Fruit fly (Drosophila melanogaster) whole organism, prepupa: Measurements from ENCODE around the gene CG5787.
A peak's percentile ranks its signal among the peaks of the same experiment; 100 is the strongest.

Experiments
- CG11294 ChIP-seq: fragments of 200-800 bp; sonication (Bioruptor generic); IDR thresholded peaks from 2 replicates; pipeline ENCODE4 v1.3.6; 2022; ENCODE audit warnings: missing biosample characterization, missing genetic modification characterization
- CG11902 ChIP-seq: fragments of 200-800 bp; sonication (Bioruptor generic); optimal IDR thresholded peaks from 3 replicates; lab custom pipeline; 2016; ENCODE audit warnings: missing biosample characterization, missing genetic modification characterization
- CG15336 ChIP-seq: fragments of 200-800 bp; sonication (Bioruptor generic); IDR thresholded peaks from 2 replicates; pipeline ENCODE4 v1.3.6; 2022; ENCODE audit warnings: missing biosample characterization, missing genetic modification characterization
- CG1621 ChIP-seq: fragments of 200-800 bp; sonication (Bioruptor generic); optimal IDR thresholded peaks from 3 replicates; lab custom pipeline; 2018; ENCODE audit warnings: missing biosample characterization, mild to moderate bottlenecking, missing genetic modification characterization
- CG16779 ChIP-seq: fragments of 200-800 bp; sonication (Bioruptor generic); optimal IDR thresholded peaks from 3 replicates; lab custom pipeline; 2017; ENCODE audit warnings: missing biosample characterization, mild to moderate bottlenecking, missing genetic modification characterization
- CG3032 ChIP-seq: fragments of 200-800 bp; optimal IDR thresholded peaks from 2 replicates; lab custom pipeline; 2019; ENCODE audit warnings: missing biosample characterization, mild to moderate bottlenecking, missing genetic modification characterization, moderate library complexity
- CG31627 ChIP-seq: fragments of 200-800 bp; sonication (Bioruptor generic); optimal IDR thresholded peaks from 3 replicates; lab custom pipeline; 2016; ENCODE audit warnings: missing biosample characterization, missing genetic modification characterization
- CG32006 ChIP-seq: fragments of 200-800 bp; sonication (Bioruptor generic); optimal IDR thresholded peaks from 3 replicates; lab custom pipeline; 2017; ENCODE audit warnings: missing biosample characterization, mild to moderate bottlenecking, missing genetic modification characterization
- CG4318 ChIP-seq: fragments of 200-800 bp; sonication (Bioruptor generic); optimal IDR thresholded peaks from 3 replicates; lab custom pipeline; 2017; ENCODE audit warnings: missing biosample characterization, mild to moderate bottlenecking, missing genetic modification characterization
- CG6163 ChIP-seq: fragments of 200-800 bp; sonication (Bioruptor generic); IDR thresholded peaks from 3 replicates; pipeline ENCODE4 v1.3.6; 2022; ENCODE audit warnings: missing biosample characterization, missing genetic modification characterization
- CG6792 ChIP-seq: fragments of 200-800 bp; sonication (Bioruptor generic); optimal IDR thresholded peaks from 3 replicates; lab custom pipeline; 2016; ENCODE audit warnings: missing biosample characterization, missing genetic modification characterization
- CG6854 ChIP-seq: fragments of 200-800 bp; sonication (Bioruptor generic); optimal IDR thresholded peaks from 2 replicates; lab custom pipeline; 2017; ENCODE audit warnings: missing biosample characterization, mild to moderate bottlenecking, missing genetic modification characterization
- CG7368 ChIP-seq: fragments of 200-800 bp; sonication (Bioruptor generic); optimal IDR thresholded peaks from 3 replicates; lab custom pipeline; 2016; ENCODE audit warnings: missing biosample characterization, missing genetic modification characterization
- CG8119 ChIP-seq: fragments of 200-800 bp; sonication (Bioruptor generic); IDR thresholded peaks from 3 replicates; pipeline ENCODE4 v1.3.6; 2022; ENCODE audit warnings: missing biosample characterization, missing genetic modification characterization
- CG8319 ChIP-seq: fragments of 200-800 bp; sonication (Bioruptor generic); optimal IDR thresholded peaks from 3 replicates; lab custom pipeline; 2016; ENCODE audit warnings: missing biosample characterization, missing genetic modification characterization
- CG8632 ChIP-seq: fragments of 200-800 bp; sonication (Bioruptor generic); optimal IDR thresholded peaks from 3 replicates; lab custom pipeline; 2016; ENCODE audit warnings: missing biosample characterization, missing genetic modification characterization
- CG9139 ChIP-seq: fragments of 200-800 bp; sonication (Bioruptor generic); optimal IDR thresholded peaks from 3 replicates; lab custom pipeline; 2017; ENCODE audit warnings: missing biosample characterization, mild to moderate bottlenecking, missing genetic modification characterization
- Eip78C ChIP-seq: fragments of 200-800 bp; sonication (Bioruptor generic); peaks from one replicate; lab custom pipeline; 2016; ENCODE audit warnings: missing biosample characterization, missing genetic modification characterization
- Lpt ChIP-seq: fragments of 200-800 bp; sonication (Bioruptor generic); optimal IDR thresholded peaks from 3 replicates; lab custom pipeline; 2016; ENCODE audit warnings: missing biosample characterization, missing genetic modification characterization
- Smox ChIP-seq: fragments of 200-800 bp; sonication (Bioruptor generic); optimal IDR thresholded peaks from 3 replicates; lab custom pipeline; 2016; ENCODE audit warnings: missing biosample characterization, missing genetic modification characterization
- Sox102F ChIP-seq: fragments of 200-800 bp; sonication (Bioruptor generic); optimal IDR thresholded peaks from 2 replicates; lab custom pipeline; 2016; ENCODE audit warnings: missing biosample characterization, mild to moderate bottlenecking, missing genetic modification characterization
- cyc ChIP-seq: fragments of 200-800 bp; sonication (Bioruptor generic); optimal IDR thresholded peaks from 3 replicates; lab custom pipeline; 2016; ENCODE audit warnings: missing biosample characterization, missing genetic modification characterization
- dsx ChIP-seq: fragments of 200-800 bp; optimal IDR thresholded peaks from 3 replicates; lab custom pipeline; 2019; ENCODE audit warnings: missing biosample characterization, mild to moderate bottlenecking, missing genetic modification characterization, moderate library complexity; ENCODE audit not compliant: poor library complexity, severe bottlenecking
- esn ChIP-seq: fragments of 200-800 bp; sonication (Bioruptor generic); optimal IDR thresholded peaks from 2 replicates; lab custom pipeline; 2016; ENCODE audit warnings: missing biosample characterization, mild to moderate bottlenecking, missing genetic modification characterization, moderate library complexity
- fd59A ChIP-seq: fragments of 200-800 bp; sonication (Bioruptor generic); optimal IDR thresholded peaks from 2 replicates; lab custom pipeline; 2017; ENCODE audit warnings: missing biosample characterization, mild to moderate bottlenecking, missing genetic modification characterization, missing genetic modification reagents
- fkh ChIP-seq: fragments of 200-800 bp; sonication (Bioruptor generic); optimal IDR thresholded peaks from 3 replicates; lab custom pipeline; 2017; ENCODE audit warnings: missing biosample characterization, mild to moderate bottlenecking, missing genetic modification characterization, moderate library complexity
- lz ChIP-seq: fragments of 200-800 bp; sonication (Bioruptor generic); optimal IDR thresholded peaks from 3 replicates; lab custom pipeline; 2016; ENCODE audit warnings: missing biosample characterization, missing genetic modification characterization
- net ChIP-seq: fragments of 200-800 bp; sonication (Bioruptor generic); optimal IDR thresholded peaks from 3 replicates; lab custom pipeline; 2016; ENCODE audit warnings: missing biosample characterization, missing genetic modification characterization
- pdm3 ChIP-seq: fragments of 200-800 bp; sonication (Bioruptor generic); optimal IDR thresholded peaks from 3 replicates; lab custom pipeline; 2016; ENCODE audit warnings: missing biosample characterization, missing genetic modification characterization
- spab ChIP-seq: fragments of 200-800 bp; sonication (Bioruptor generic); optimal IDR thresholded peaks from 2 replicates; lab custom pipeline; 2017; ENCODE audit warnings: missing biosample characterization, mild to moderate bottlenecking, missing genetic modification characterization, missing genetic modification reagents
- ss ChIP-seq, 2 experiments: fragments of 200-800 bp; sonication (Bioruptor generic); optimal IDR thresholded peaks; 2 replicates in 1 of 2; 3 replicates in 1 of 2; lab custom pipeline; 2017 to 2018; ENCODE audit warnings: mild to moderate bottlenecking in 2 of 2, missing biosample characterization in 2 of 2, missing genetic modification characterization in 2 of 2, moderate library complexity in 1 of 2
- svp ChIP-seq: fragments of 200-800 bp; sonication (Bioruptor generic); peaks from one replicate; lab custom pipeline; 2016; ENCODE audit warnings: missing biosample characterization, missing genetic modification characterization
- vri ChIP-seq: fragments of 200-800 bp; sonication (Bioruptor generic); optimal IDR thresholded peaks from 3 replicates; lab custom pipeline; 2016; ENCODE audit warnings: missing biosample characterization, mild to moderate bottlenecking, missing genetic modification characterization

CG5787 gene

dm6 chr2L:12704418-12704920 lies 8.3 kb downstream of the CG5787 start, which contains the start of the genes CG5776 and spict (continued):
- TF ChIP-seq pdm3 (GFP tag; lab: Kevin White, UChicago) (no peak), cyc (peak; percentile 14), ss (GFP tag; optimal IDR thresholded peaks at IDR 0.05; lab: Kevin White, UChicago) (peak; percentile 42 to 66), Smox (GFP tag; lab: Kevin White, UChicago) (peak; percentile 57), svp (GFP tag; lab: Kevin White, UChicago) (peak; percentile 87), CG8119 (GFP tag; lab: Robert Waterston, UW) (peak; percentile 65), CG16779 (tag; lab: Kevin White, UChicago) (no peak), vri (GFP tag; lab: Kevin White, UChicago) (peak; percentile 62)

DNA sequence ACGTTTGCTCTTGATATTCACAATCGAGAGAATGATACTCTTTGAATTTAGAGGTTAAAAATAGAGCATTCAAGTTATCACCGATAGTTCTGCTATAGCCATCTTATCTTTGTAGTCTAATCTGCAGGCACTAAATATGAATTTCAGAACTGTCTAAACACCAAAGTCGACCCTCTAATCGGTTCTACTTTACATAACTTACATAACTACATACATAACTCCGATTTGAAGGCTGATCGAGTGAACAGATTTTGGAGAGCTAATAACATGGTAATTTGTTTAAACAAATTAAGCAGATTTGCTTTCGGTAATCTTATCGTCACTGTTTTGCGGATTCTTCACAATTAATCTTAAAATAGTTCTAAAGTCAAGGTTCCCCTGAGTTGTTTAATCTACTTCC lies 11.3 kb downstream of the CG5787 start:
- TF ChIP-seq CG7368 (GFP tag; lab: Kevin White, UChicago) (no peak), CG3032 (tag; lab: Kevin White, UChicago) (no peak)

DNA sequence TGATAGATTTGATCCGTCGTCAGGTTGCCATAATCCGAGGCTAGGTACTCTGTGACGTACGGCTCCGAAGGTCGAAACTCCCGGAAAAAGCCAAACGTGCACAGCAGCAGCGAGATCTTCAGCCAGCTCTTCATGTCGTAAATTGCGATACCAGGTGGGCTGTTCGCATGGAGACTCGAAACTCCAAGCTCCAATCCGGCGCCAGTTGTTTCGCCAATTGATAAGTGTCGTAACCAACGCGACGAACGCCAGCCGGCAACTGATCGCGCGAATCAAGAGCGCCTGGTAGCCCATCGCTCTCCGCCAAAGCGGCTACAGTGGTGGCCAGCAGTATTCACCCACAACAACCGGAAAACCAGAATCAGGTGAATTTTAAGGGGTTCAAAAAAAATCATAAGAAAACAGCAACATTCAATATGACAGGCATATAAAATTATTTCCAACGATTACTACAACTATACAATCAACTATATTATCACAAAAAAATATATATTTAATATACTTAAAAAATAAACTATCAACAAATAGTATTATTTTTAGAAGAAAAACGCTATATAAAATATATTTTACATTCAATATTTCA lies 12.3 kb downstream of the CG5787 start, which contains the start of gene CG17036:
Gene CG17036, minus strand, starts transcription at position 366 of the 583 bp plus-strand sequence.
- TF ChIP-seq CG6854 (GFP tag; lab: Kevin White, UChicago) (peak; percentile 15), CG32006 (GFP tag; lab: Kevin White, UChicago) (peak; percentile 49), CG9139 (no peak), esn (GFP tag; lab: Kevin White, UChicago) (peak; percentile 31), CG8119 (GFP tag; lab: Robert Waterston, UW) (peak; percentile 36; the same call in 1 of the 3 replicates), CG8632 (GFP tag; lab: Kevin White, UChicago) (peak; percentile 42), CG1621 (tag; lab: Kevin White, UChicago) (peak; percentile 19), net (no peak), CG6792 (GFP tag; lab: Kevin White, UChicago) (peak; percentile 10), CG11294 (no peak), fd59A (GFP tag; lab: Kevin White, UChicago) (no peak), Eip78C (GFP tag; lab: Kevin White, UChicago) (peak; percentile 57), CG6163 (peak; percentile 48; the same call in 2 of the 3 replicates)

dm6 chr2L:12697223-12697622 lies 15.5 kb downstream of the CG5787 start, which contains the start of gene CG5781:
Gene CG5781 (minus strand): TSS chr2L:12697323.
- TF ChIP-seq CG15336 (GFP tag; lab: Robert Waterston, UW) (no peak), CG31627 (no peak), CG11902 (GFP tag; lab: Kevin White, UChicago) (no peak), CG8319 (GFP tag; lab: Kevin White, UChicago) (no peak), lz (GFP tag; lab: Kevin White, UChicago) (no peak), svp (GFP tag; lab: Kevin White, UChicago) (no peak), ss (GFP tag; optimal IDR thresholded peaks at IDR 0.05; lab: Kevin White, UChicago) (no peak), Lpt (no peak), CG4318 (GFP tag; lab: Kevin White, UChicago) (no peak), Sox102F (GFP tag; lab: Kevin White, UChicago) (no peak), spab (GFP tag; lab: Kevin White, UChicago) (no peak)

DNA sequence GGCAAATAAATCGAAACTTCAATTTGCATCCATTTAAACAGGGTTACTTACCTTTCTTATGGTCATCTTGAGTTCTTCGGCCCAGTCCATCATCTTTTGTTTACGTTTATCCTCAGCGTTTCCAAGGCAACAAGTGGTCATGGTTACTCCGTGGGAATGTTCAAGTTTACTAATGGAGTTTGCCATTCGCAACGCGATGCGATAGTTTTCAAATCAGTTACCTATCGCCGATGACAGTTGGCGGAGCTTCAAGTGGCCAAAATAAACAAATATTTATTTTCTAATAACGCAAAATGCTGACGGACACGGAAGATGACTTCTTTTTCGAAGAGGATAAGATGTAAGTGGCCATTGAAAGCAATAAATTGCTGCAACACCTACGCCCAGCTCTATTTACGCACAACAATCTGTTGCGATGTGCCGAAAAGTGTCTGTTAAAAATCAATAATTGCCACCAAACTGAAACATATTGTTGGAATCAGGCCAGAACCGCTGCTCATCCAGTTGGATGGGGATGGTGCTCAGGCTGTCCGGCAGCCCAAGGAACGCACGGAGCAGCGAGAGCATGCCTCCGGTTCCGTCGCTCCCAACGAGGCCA lies 17.8 kb downstream of the CG5787 start, which contains the start of the genes IFT43 and PICK1:
Gene IFT43, minus strand, starts transcription at position 166 of the 598 bp plus-strand sequence.
Gene PICK1, plus strand, starts transcription at position 211 of the 598 bp plus-strand sequence.
- peak; percentile 95 for TF ChIP-seq fkh
- TF ChIP-seq dsx (GFP tag; lab: Kevin White, UChicago), result no peak
